Worm (Caenorhabditis elegans) whole organism, late embryonic: Measurements from ENCODE around the gene mgrn-1.

Experiments
- K09A11.1 ChIP-seq: sonication (generic microtip); optimal IDR thresholded peaks from 2 replicates; lab custom pipeline; 2017; ENCODE audit warnings: antibody characterized with exemption, mild to moderate bottlenecking, missing genetic modification characterization, missing compliant biosample characterization; ENCODE audit not compliant: insufficient read depth
- hlh-6 ChIP-seq: sonication (generic microtip); optimal IDR thresholded peaks from 2 replicates; lab custom pipeline; 2016; ENCODE audit warnings: missing genotype, missing genetic modification characterization, missing compliant biosample characterization
- pha-4 ChIP-seq: fragments of 150-350 bp; optimal IDR thresholded peaks from 2 replicates; lab custom pipeline; 2018; ENCODE audit warnings: missing biosample characterization, missing genetic modification reagents, missing genetic modification characterization

DNA sequence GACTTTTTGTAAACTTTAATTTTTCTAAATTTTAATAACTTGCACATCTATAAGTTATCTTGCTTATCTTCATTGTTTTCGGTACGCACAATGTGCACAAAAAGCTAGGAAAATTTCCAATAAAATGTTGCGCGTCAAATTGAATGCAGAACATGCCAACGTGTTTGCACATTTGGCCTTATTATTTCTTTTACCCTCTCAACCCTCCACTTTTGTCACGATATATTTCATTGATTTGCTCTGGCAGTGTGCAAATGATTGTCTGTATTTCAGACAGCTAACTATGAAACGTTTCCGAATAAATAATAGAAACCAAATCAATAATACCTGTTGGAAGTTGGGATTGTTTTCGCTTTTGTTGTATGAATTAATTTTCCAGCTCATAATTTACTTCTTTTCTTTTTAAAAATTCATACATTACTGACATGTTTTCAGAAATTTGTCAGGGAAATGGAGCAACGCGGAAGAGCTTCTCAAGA is 38.2 kb upstream of the mgrn-1 start, which contains the start of gene wdr-5.2:
- TF ChIP-seq pha-4 (tag; lab: Kevin White, UChicago) = no peak
- TF ChIP-seq K09A11.1 (tag; lab: Kevin White, UChicago) = no peak
- TF ChIP-seq hlh-6 (tag; lab: Kevin White, UChicago) = no peak
